Worm (Caenorhabditis elegans) whole organism, L1 larva: ENCODE data around the gene Y50D4C.3.

Source experiments
- C04F5.9 ChIP-seq: sonication (generic microtip); optimal IDR thresholded peaks from 2 replicates; lab custom pipeline; 2016; ENCODE audit warnings: missing genetic modification characterization, missing compliant biosample characterization
- C16A3.4 ChIP-seq: fragments of 150-350 bp; optimal IDR thresholded peaks from 2 replicates; lab custom pipeline; 2014; ENCODE audit warnings: missing biosample characterization, missing genetic modification characterization
- F16B12.6 ChIP-seq: fragments of 150-350 bp; optimal IDR thresholded peaks from 2 replicates; lab custom pipeline; 2014; ENCODE audit warnings: missing biosample characterization, missing genetic modification characterization
- aha-1 ChIP-seq: fragments of 150-350 bp; optimal IDR thresholded peaks from 2 replicates; lab custom pipeline; 2014; ENCODE audit warnings: missing biosample characterization, missing genetic modification characterization
- blmp-1 ChIP-seq: fragments of 150-350 bp; optimal IDR thresholded peaks from 2 replicates; lab custom pipeline; 2014; ENCODE audit warnings: missing biosample characterization, missing genetic modification characterization
- ceh-8 ChIP-seq: fragments of 200-800 bp; sonication (Bioruptor generic); optimal IDR thresholded peaks from 2 replicates; lab custom pipeline; 2018; ENCODE audit warnings: mild to moderate bottlenecking, missing genetic modification characterization, moderate library complexity, missing compliant biosample characterization
- dpl-1 ChIP-seq, 3 experiments: fragments of 150-350 bp in 2 of 3; sonication (generic microtip) in 1 of 3; optimal IDR thresholded peaks; 2 replicates each; lab custom pipeline; 2014 to 2017; ENCODE audit warnings: missing biosample characterization in 3 of 3, missing genetic modification characterization in 3 of 3, missing genetic modification reagents in 3 of 3
- dsc-1 ChIP-seq: sonication (generic microtip); optimal IDR thresholded peaks from 2 replicates; lab custom pipeline; 2016; ENCODE audit warnings: mild to moderate bottlenecking, missing genetic modification characterization, missing compliant biosample characterization
- efl-3 ChIP-seq: fragments of 200-800 bp; sonication (Bioruptor generic); optimal IDR thresholded peaks from 2 replicates; lab custom pipeline; 2018; ENCODE audit warnings: mild to moderate bottlenecking, missing genetic modification characterization, missing compliant biosample characterization
- egl-13 ChIP-seq: sonication (generic microtip); optimal IDR thresholded peaks from 2 replicates; lab custom pipeline; 2016; ENCODE audit warnings: missing genotype, missing genetic modification reagents, missing genetic modification characterization, missing compliant biosample characterization
- elt-3 ChIP-seq, 6 experiments: fragments of 150-350 bp in 1 of 6; sonication (generic microtip); optimal IDR thresholded peaks; 2 replicates each; lab custom pipeline; 2017 to 2018; ENCODE audit warnings: missing biosample characterization in 6 of 6, missing genetic modification characterization in 6 of 6, inconsistent platforms in 1 of 6
- fkh-10 ChIP-seq: sonication (generic microtip); optimal IDR thresholded peaks from 2 replicates; lab custom pipeline; 2017; ENCODE audit warnings: missing biosample characterization, missing genetic modification reagents, missing genetic modification characterization
- fkh-4 ChIP-seq: sonication (generic microtip); optimal IDR thresholded peaks from 2 replicates; lab custom pipeline; 2016; ENCODE audit warnings: missing compliant biosample characterization, missing genetic modification characterization, borderline replicate concordance
- fkh-8 ChIP-seq: sonication (generic microtip); optimal IDR thresholded peaks from 2 replicates; lab custom pipeline; 2016; ENCODE audit warnings: mild to moderate bottlenecking, missing genetic modification characterization, missing compliant biosample characterization
- grh-1 ChIP-seq: fragments of 200-800 bp; sonication (Bioruptor generic); IDR thresholded peaks from 2 replicates; pipeline ENCODE4 v1.3.6; 2022; ENCODE audit warnings: missing genetic modification reagents, missing genetic modification characterization, missing compliant biosample characterization
- hlh-17 ChIP-seq: fragments of 200-800 bp; sonication (Bioruptor generic); optimal IDR thresholded peaks from 2 replicates; lab custom pipeline; 2018; ENCODE audit warnings: missing genetic modification characterization, mild to moderate bottlenecking, missing compliant biosample characterization, moderate library complexity, borderline replicate concordance
- irx-1 ChIP-seq: sonication (generic microtip); optimal IDR thresholded peaks from 2 replicates; lab custom pipeline; 2016; ENCODE audit warnings: missing genetic modification characterization, missing compliant biosample characterization
- isw-1 ChIP-seq: fragments of 200-800 bp; sonication (Bioruptor generic); IDR thresholded peaks from 2 replicates; pipeline ENCODE4 v1.3.6; 2022; ENCODE audit warnings: missing genetic modification characterization, missing compliant biosample characterization
- jun-1 ChIP-seq: fragments of 150-350 bp; optimal IDR thresholded peaks from 2 replicates; lab custom pipeline; 2014; ENCODE audit warnings: missing biosample characterization, missing genetic modification reagents, missing genetic modification characterization
- lin-14 ChIP-seq: fragments of 200-800 bp; sonication (Bioruptor generic); optimal IDR thresholded peaks from 2 replicates; lab custom pipeline; 2018; ENCODE audit warnings: mild to moderate bottlenecking, missing genetic modification characterization, moderate library complexity, missing compliant biosample characterization
- lin-39 ChIP-seq: fragments of 150-350 bp; optimal IDR thresholded peaks from 2 replicates; lab custom pipeline; 2014; ENCODE audit warnings: missing biosample characterization, missing genetic modification reagents, missing genetic modification characterization
- mdl-1 ChIP-seq, 2 experiments: fragments of 150-350 bp; optimal IDR thresholded peaks; 2 replicates each; lab custom pipeline; 2014 to 2017; ENCODE audit warnings: missing biosample characterization in 2 of 2, missing genetic modification characterization in 2 of 2, inconsistent platforms in 1 of 2
- mep-1 ChIP-seq: fragments of 150-350 bp; optimal IDR thresholded peaks from 2 replicates; lab custom pipeline; 2014; ENCODE audit warnings: missing biosample characterization, missing genetic modification characterization
- nhr-11 ChIP-seq: fragments of 150-350 bp; optimal IDR thresholded peaks from 2 replicates; lab custom pipeline; 2014; ENCODE audit warnings: missing biosample characterization, missing genetic modification characterization
- nhr-19 ChIP-seq: fragments of 200-800 bp; sonication (Bioruptor generic); conservative IDR thresholded peaks from 2 replicates; pipeline ENCODE4 v1.3.6; 2022; ENCODE audit warnings: missing genetic modification characterization, missing compliant biosample characterization
- nhr-20 ChIP-seq: sonication (generic microtip); optimal IDR thresholded peaks from 2 replicates; lab custom pipeline; 2016; ENCODE audit warnings: mild to moderate bottlenecking, missing genetic modification characterization, missing compliant biosample characterization
- nhr-71 ChIP-seq: sonication (generic microtip); optimal IDR thresholded peaks from 2 replicates; lab custom pipeline; 2016; ENCODE audit warnings: mild to moderate bottlenecking, missing genetic modification characterization, moderate library complexity, missing compliant biosample characterization
- nhr-76 ChIP-seq: sonication (generic microtip); optimal IDR thresholded peaks from 2 replicates; lab custom pipeline; 2017; ENCODE audit warnings: missing biosample characterization, missing genetic modification characterization
- nhr-77 ChIP-seq: fragments of 150-350 bp; optimal IDR thresholded peaks from 2 replicates; lab custom pipeline; 2014; ENCODE audit warnings: missing biosample characterization, missing genetic modification characterization
- nhr-85 ChIP-seq: sonication (generic microtip); peaks from one replicate; lab custom pipeline; 2016; ENCODE audit warnings: missing genetic modification characterization, inconsistent platforms, missing compliant biosample characterization
- pag-3 ChIP-seq: sonication (generic microtip); optimal IDR thresholded peaks from 2 replicates; lab custom pipeline; 2017; ENCODE audit warnings: missing genetic modification characterization, mild to moderate bottlenecking, missing compliant biosample characterization, antibody characterized with exemption, borderline replicate concordance; ENCODE audit not compliant: insufficient read depth
- pax-3 ChIP-seq: fragments of 200-800 bp; sonication (Bioruptor generic); optimal IDR thresholded peaks from 2 replicates; lab custom pipeline; 2018; ENCODE audit warnings: mild to moderate bottlenecking, missing genetic modification characterization, moderate library complexity, missing compliant biosample characterization
- skn-1 ChIP-seq: fragments of 150-350 bp; optimal IDR thresholded peaks from 2 replicates; lab custom pipeline; 2014; ENCODE audit warnings: missing biosample characterization, missing genetic modification characterization
- snpc-4 ChIP-seq: fragments of 150-350 bp; optimal IDR thresholded peaks from 2 replicates; lab custom pipeline; 2014; ENCODE audit warnings: missing biosample characterization, missing genetic modification characterization
- snu-23 ChIP-seq: sonication (generic microtip); optimal IDR thresholded peaks from 2 replicates; lab custom pipeline; 2016; ENCODE audit warnings: missing genetic modification characterization, missing compliant biosample characterization
- sox-4 ChIP-seq: sonication (generic microtip); optimal IDR thresholded peaks from 2 replicates; lab custom pipeline; 2016; ENCODE audit warnings: missing genetic modification characterization, missing compliant biosample characterization
- tbx-2 ChIP-seq: sonication (generic microtip); optimal IDR thresholded peaks from 2 replicates; lab custom pipeline; 2016; ENCODE audit warnings: missing genetic modification characterization, missing compliant biosample characterization
- tlp-1 ChIP-seq: fragments of 150-350 bp; optimal IDR thresholded peaks from 2 replicates; lab custom pipeline; 2014; ENCODE audit warnings: missing biosample characterization, missing genetic modification characterization
- zag-1 ChIP-seq: fragments of 150-350 bp; optimal IDR thresholded peaks from 2 replicates; lab custom pipeline; 2014; ENCODE audit warnings: missing biosample characterization, missing genetic modification characterization
- zip-4 ChIP-seq: fragments of 200-800 bp; sonication (Bioruptor generic); optimal IDR thresholded peaks from 2 replicates; lab custom pipeline; 2018; ENCODE audit warnings: mild to moderate bottlenecking, missing genetic modification characterization, moderate library complexity, missing compliant biosample characterization
- ztf-11 ChIP-seq, 2 experiments: sonication (generic microtip); optimal IDR thresholded peaks; 2 replicates each; lab custom pipeline; 2016 to 2017; ENCODE audit warnings: missing genetic modification characterization in 2 of 2, missing biosample characterization in 1 of 2, missing compliant biosample characterization in 1 of 2

Gene Y50D4C.3

DNA sequence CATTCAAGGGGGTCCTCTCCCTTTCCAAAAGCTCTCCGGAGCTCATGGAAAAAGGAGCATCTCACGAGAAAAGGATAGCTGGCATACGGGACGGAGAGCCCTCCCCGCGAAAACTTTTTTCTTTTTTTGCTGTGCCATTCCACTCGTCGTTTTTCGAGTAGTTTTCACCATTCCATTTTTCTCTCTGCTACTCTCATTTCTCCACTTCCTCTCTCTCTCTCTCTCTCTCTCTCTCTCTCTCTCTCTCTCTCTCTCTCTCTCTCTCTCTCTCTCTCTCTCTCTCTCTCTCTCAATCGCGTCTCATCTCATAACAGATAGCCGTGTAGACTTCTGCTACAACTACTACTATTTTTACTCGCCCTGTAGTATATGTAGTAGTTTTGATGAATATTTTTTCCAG lies 34.7 kb upstream of the Y50D4C.3 start (continued):
- TF ChIP-seq fkh-10 (GFP tag; lab: Kevin White, UChicago), result peak; percentile 60
- peak; percentile 87 for TF ChIP-seq pag-3 (tag; lab: Kevin White, UChicago)
- TF ChIP-seq mep-1 (tag; lab: Kevin White, UChicago), result peak; percentile 43
- peak; percentile 21 for TF ChIP-seq irx-1
- TF ChIP-seq nhr-20 (tag; lab: Kevin White, UChicago), result no peak
- TF ChIP-seq egl-13, result no peak
- no peak for TF ChIP-seq dsc-1
- TF ChIP-seq nhr-19 (GFP tag; lab: Robert Waterston, UW), result peak; percentile 72
- peak; percentile 25 for TF ChIP-seq isw-1
- TF ChIP-seq C16A3.4 (tag; lab: Kevin White, UChicago), result peak; percentile 20

DNA sequence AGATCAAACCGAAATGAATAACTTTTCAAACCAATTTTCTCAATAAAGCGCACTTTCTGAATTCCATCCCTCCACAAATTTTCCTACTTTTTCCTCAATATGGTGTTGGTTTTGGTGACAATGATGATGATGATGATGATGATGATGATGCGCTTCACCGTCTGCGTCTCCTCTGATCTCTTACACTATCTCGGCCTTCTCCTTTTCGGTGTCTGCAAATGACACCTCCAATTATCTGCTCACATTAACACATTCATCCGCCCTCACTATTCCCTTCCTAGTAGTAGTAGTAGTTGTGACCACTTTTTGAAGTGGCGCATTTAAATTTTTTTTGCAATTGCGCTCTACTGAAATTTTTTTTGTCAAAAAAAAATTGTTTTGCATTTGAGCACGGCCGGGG lies 33.6 kb upstream of the Y50D4C.3 start:
- peak; percentile 2 for TF ChIP-seq lin-14 (GFP tag; lab: Kevin White, UChicago)
- TF ChIP-seq aha-1, result no peak
- TF ChIP-seq, all 84 proteins: peak for 1

DNA sequence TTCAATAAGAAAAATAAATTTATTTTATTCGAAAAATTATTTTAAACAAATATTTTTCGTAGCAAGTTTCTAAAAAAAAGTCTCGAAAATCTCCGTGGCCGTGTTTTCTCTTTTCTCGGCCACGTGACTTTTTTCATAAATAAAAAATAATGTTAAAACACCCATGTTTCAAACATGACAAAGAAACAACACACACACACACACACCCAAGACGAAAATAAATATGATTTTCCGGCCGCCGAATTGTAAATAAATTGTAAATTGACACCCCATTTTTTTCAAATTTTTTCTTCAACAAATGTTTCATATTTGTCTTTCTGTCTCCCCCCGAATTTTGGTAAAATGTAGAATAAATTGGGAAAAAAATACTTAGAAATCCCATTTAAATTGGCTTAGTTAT lies 32.8 kb upstream of the Y50D4C.3 start:
- TF ChIP-seq egl-13 (no peak), lin-14 (GFP tag; lab: Kevin White, UChicago) (peak; percentile 52)
- TF ChIP-seq, all 84 proteins: peak for 1

DNA sequence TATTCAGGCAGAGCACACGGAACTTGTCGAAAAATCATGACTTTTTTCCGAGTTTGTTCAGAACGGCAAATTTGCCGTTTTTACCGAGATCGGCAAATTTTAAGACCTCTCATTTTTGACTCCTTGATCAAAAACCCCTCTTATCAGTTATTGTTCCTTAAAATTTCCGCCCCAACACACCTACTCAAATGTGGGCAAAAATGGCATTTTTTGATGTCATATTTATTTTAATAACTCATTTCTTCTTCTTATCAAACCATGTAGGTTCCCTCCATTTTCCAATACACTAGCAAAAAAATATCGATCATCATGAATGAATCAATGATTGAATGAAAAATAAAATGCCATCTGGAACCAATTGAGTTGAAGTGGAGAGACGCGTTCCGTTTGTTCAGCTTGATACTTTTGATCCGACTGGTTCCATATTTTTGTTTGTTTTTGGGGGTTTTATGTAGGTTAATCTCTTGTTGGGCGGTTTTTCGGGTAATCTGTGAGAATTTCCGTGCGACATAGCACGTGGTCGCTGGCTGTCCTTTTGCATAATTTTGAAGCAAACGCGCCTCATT lies 31.5 kb upstream of the Y50D4C.3 start:
- TF ChIP-seq F16B12.6 (tag; lab: Kevin White, UChicago), result no peak
- peak; percentile 61 for TF ChIP-seq dsc-1
- no peak for TF ChIP-seq mep-1 (tag; lab: Kevin White, UChicago)
- peak; percentile 32 for TF ChIP-seq fkh-4
- TF ChIP-seq C04F5.9 (tag; lab: Kevin White, UChicago), result no peak
- TF ChIP-seq nhr-77 (tag; lab: Kevin White, UChicago), result no peak
- TF ChIP-seq mdl-1 (tag; optimal IDR thresholded peaks at IDR 0.05; lab: Kevin White, UChicago), result no peak
- no peak for TF ChIP-seq egl-13

DNA sequence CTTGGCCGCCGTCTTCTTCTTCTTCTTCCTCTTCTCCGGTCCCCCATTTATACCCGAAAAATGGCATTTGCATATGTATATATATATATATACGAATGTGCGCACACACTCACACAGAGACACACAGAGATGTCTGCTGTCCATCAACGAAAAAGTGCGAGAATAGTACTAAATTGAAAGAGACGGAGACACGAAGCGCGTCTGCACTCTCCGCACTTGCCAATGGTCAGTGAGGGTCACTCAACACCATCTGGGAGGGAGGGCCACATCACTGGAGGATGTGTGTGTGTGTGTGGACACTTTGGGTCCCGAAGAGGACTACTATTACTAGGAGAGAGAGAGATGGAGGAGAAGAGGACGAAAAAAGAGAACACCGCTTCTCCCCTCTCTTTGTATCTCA lies 30.1 kb upstream of the Y50D4C.3 start:
- TF ChIP-seq irx-1 (no peak), lin-14 (GFP tag; lab: Kevin White, UChicago) (peak; percentile 98), snpc-4 (tag; lab: Kevin White, UChicago) (no peak), blmp-1 (tag; lab: Kevin White, UChicago) (peak; percentile 17), sox-4 (tag; lab: Kevin White, UChicago) (no peak), C04F5.9 (tag; lab: Kevin White, UChicago) (no peak), zip-4 (GFP tag; lab: Kevin White, UChicago) (no peak), nhr-20 (tag; lab: Kevin White, UChicago) (no peak), nhr-76 (no peak), nhr-85 (tag; lab: Kevin White, UChicago) (no peak), ceh-8 (no peak), nhr-71 (peak; percentile 64), nhr-11 (tag; lab: Kevin White, UChicago) (no peak), mdl-1 (tag; optimal IDR thresholded peaks at IDR 0.05; lab: Kevin White, UChicago) (peak in 1 of 2 experiments; percentile 16), pax-3 (tag; lab: Kevin White, UChicago) (no peak), mep-1 (tag; lab: Kevin White, UChicago) (peak; percentile 78), fkh-10 (GFP tag; lab: Kevin White, UChicago) (peak; percentile 2), fkh-4 (no peak), tlp-1 (tag; lab: Kevin White, UChicago) (no peak), dpl-1 (GFP tag; optimal IDR thresholded peaks at IDR 0.05; lab: Kevin White, UChicago) (no peak), elt-3 (tag; optimal IDR thresholded peaks at IDR 0.05; lab: Kevin White, UChicago) (peak in 1 of 6 experiments; percentile 10), lin-39 (no peak), jun-1 (peak; percentile 33), zag-1 (tag; lab: Kevin White, UChicago) (no peak), fkh-8 (tag; lab: Kevin White, UChicago) (peak; percentile 42), pag-3 (tag; lab: Kevin White, UChicago) (no peak), ztf-11 (tag; optimal IDR thresholded peaks at IDR 0.05; lab: Kevin White, UChicago) (peak in 1 of 2 experiments; percentile 61), efl-3 (GFP tag; lab: Kevin White, UChicago) (no peak), skn-1 (tag; lab: Kevin White, UChicago) (peak; percentile 38), snu-23 (GFP tag; lab: Kevin White, UChicago) (peak; percentile 72), hlh-17 (GFP tag; lab: Kevin White, UChicago) (no peak), tbx-2 (tag; lab: Kevin White, UChicago) (peak; percentile 43), F16B12.6 (tag; lab: Kevin White, UChicago) (no peak), grh-1 (0 out of 2 replicates have a peak, but pooled peaks have one; percentile 19), nhr-19 (GFP tag; lab: Robert Waterston, UW) (peak; percentile 12)
